Worm (Caenorhabditis elegans) whole organism, L2 larva: ENCODE measurements around the gene F20A1.8.

Experiments
- C34F6.9 ChIP-seq: fragments of 150-350 bp; optimal IDR thresholded peaks from 2 replicates; lab custom pipeline; 2014; ENCODE audit warnings: missing biosample characterization, missing genetic modification characterization
- F13H6.1 ChIP-seq: sonication (generic microtip); optimal IDR thresholded peaks from 2 replicates; lab custom pipeline; 2016; ENCODE audit warnings: missing genetic modification characterization, missing compliant biosample characterization
- alr-1 ChIP-seq: fragments of 150-350 bp; optimal IDR thresholded peaks from 2 replicates; lab custom pipeline; 2014; ENCODE audit warnings: missing biosample characterization, missing genetic modification characterization
- ama-1 ChIP-seq: fragments of 150-350 bp; optimal IDR thresholded peaks from 2 replicates; lab custom pipeline; 2018; ENCODE audit warnings: inconsistent platforms
- blmp-1 ChIP-seq: sonication (generic microtip); optimal IDR thresholded peaks from 2 replicates; lab custom pipeline; 2017; ENCODE audit warnings: missing genetic modification characterization, mild to moderate bottlenecking, missing compliant biosample characterization, antibody characterized with exemption, moderate library complexity; ENCODE audit not compliant: insufficient read depth
- ceh-16 ChIP-seq: fragments of 150-350 bp; optimal IDR thresholded peaks from 2 replicates; lab custom pipeline; 2014; ENCODE audit warnings: missing biosample characterization, missing genetic modification characterization
- ceh-82 ChIP-seq: fragments of 150-350 bp; optimal IDR thresholded peaks from 2 replicates; lab custom pipeline; 2014; ENCODE audit warnings: missing biosample characterization, missing genetic modification characterization
- dmd-4 ChIP-seq: sonication (generic microtip); optimal IDR thresholded peaks from 2 replicates; lab custom pipeline; 2017; ENCODE audit warnings: missing biosample characterization, missing genetic modification characterization
- elt-1 ChIP-seq: fragments of 150-350 bp; optimal IDR thresholded peaks from 2 replicates; lab custom pipeline; 2014; ENCODE audit warnings: missing biosample characterization, missing genetic modification characterization
- elt-3 ChIP-seq: sonication (generic microtip); optimal IDR thresholded peaks from 2 replicates; lab custom pipeline; 2017; ENCODE audit warnings: missing biosample characterization, missing genetic modification characterization
- fos-1 ChIP-seq: fragments of 150-350 bp; optimal IDR thresholded peaks from 2 replicates; lab custom pipeline; 2014; ENCODE audit warnings: missing biosample characterization, missing genetic modification characterization
- gmeb-1 ChIP-seq: fragments of 150-350 bp; optimal IDR thresholded peaks from 2 replicates; lab custom pipeline; 2014; ENCODE audit warnings: missing biosample characterization, missing genetic modification characterization
- lin-13 ChIP-seq: fragments of 150-350 bp; optimal IDR thresholded peaks from 2 replicates; lab custom pipeline; 2014; ENCODE audit warnings: missing biosample characterization, missing genetic modification reagents, missing genetic modification characterization
- lsy-2 ChIP-seq, 2 experiments: fragments of 150-350 bp in 1 of 2; sonication (generic microtip) in 1 of 2; optimal IDR thresholded peaks; 2 replicates each; lab custom pipeline; 2014 to 2017; ENCODE audit warnings: missing biosample characterization in 2 of 2, missing genetic modification characterization in 2 of 2
- mab-5 ChIP-seq: fragments of 150-350 bp; optimal IDR thresholded peaks from 2 replicates; lab custom pipeline; 2014; ENCODE audit warnings: missing biosample characterization, missing genetic modification characterization
- mbf-1 ChIP-seq: sonication (generic microtip); optimal IDR thresholded peaks from 2 replicates; lab custom pipeline; 2017; ENCODE audit warnings: missing biosample characterization, missing genetic modification characterization
- nhr-10 ChIP-seq: sonication (generic microtip); optimal IDR thresholded peaks from 2 replicates; lab custom pipeline; 2017; ENCODE audit warnings: missing biosample characterization, missing genetic modification characterization
- nhr-11 ChIP-seq: fragments of 150-350 bp; optimal IDR thresholded peaks from 2 replicates; lab custom pipeline; 2014; ENCODE audit warnings: missing biosample characterization, missing genetic modification characterization
- nhr-237 ChIP-seq: fragments of 150-350 bp; optimal IDR thresholded peaks from 2 replicates; lab custom pipeline; 2014; ENCODE audit warnings: missing biosample characterization, missing genetic modification characterization
- nhr-25 ChIP-seq: fragments of 150-350 bp; sonication (generic microtip); optimal IDR thresholded peaks from 3 replicates; lab custom pipeline; 2014; ENCODE audit warnings: missing biosample characterization, missing genetic modification characterization
- nhr-6 ChIP-seq: fragments of 150-350 bp; optimal IDR thresholded peaks from 2 replicates; lab custom pipeline; 2014; ENCODE audit warnings: missing biosample characterization, missing genetic modification characterization
- nhr-77 ChIP-seq: fragments of 150-350 bp; optimal IDR thresholded peaks from 2 replicates; lab custom pipeline; 2014; ENCODE audit warnings: missing biosample characterization, missing genetic modification characterization
- peb-1 ChIP-seq: fragments of 150-350 bp; optimal IDR thresholded peaks from 2 replicates; lab custom pipeline; 2014; ENCODE audit warnings: missing biosample characterization, missing genetic modification characterization
- sma-9 ChIP-seq, 2 experiments: fragments of 150-350 bp in 1 of 2; sonication (generic microtip) in 1 of 2; optimal IDR thresholded peaks; 2 replicates each; lab custom pipeline; 2014 to 2016; ENCODE audit warnings: missing genetic modification characterization in 2 of 2, mild to moderate bottlenecking in 1 of 2, missing biosample characterization in 1 of 2, missing compliant biosample characterization in 1 of 2, missing genetic modification reagents in 1 of 2, moderate library complexity in 1 of 2
- snpc-4 ChIP-seq: fragments of 150-350 bp; optimal IDR thresholded peaks from 2 replicates; lab custom pipeline; 2014; ENCODE audit warnings: missing biosample characterization, missing genetic modification characterization
- unc-39 ChIP-seq: fragments of 150-350 bp; optimal IDR thresholded peaks from 2 replicates; lab custom pipeline; 2014; ENCODE audit warnings: missing biosample characterization, missing genetic modification characterization
- zag-1 ChIP-seq: fragments of 150-350 bp; optimal IDR thresholded peaks from 2 replicates; lab custom pipeline; 2014; ENCODE audit warnings: missing biosample characterization, missing genetic modification characterization
- ztf-1 ChIP-seq: fragments of 200-800 bp; sonication (Bioruptor generic); conservative IDR thresholded peaks from 2 replicates; pipeline ENCODE4 v1.3.6; 2022; ENCODE audit warnings: missing genetic modification characterization, missing compliant biosample characterization
- ztf-11 ChIP-seq: sonication (generic microtip); optimal IDR thresholded peaks from 2 replicates; lab custom pipeline; 2017; ENCODE audit warnings: missing biosample characterization, missing genetic modification characterization
- ztf-4 ChIP-seq: fragments of 150-350 bp; optimal IDR thresholded peaks from 2 replicates; lab custom pipeline; 2014; ENCODE audit warnings: missing biosample characterization, missing genetic modification characterization

The F20A1.8 gene

ce11 chrV:7021772-7022171, 25.6 kb downstream of the F20A1.8 start, which contains the start of gene F20A1.4:
F20A1.4 (minus strand) TSS chrV:7021872.
- TF ChIP-seq gmeb-1 (tag; lab: Kevin White, UChicago), result no peak
- no peak for TF ChIP-seq nhr-25 (tag; lab: Kevin White, UChicago)
- no peak for TF ChIP-seq ceh-82 (tag; lab: Kevin White, UChicago)
- no peak for TF ChIP-seq unc-39 (tag; lab: Kevin White, UChicago)
- TF ChIP-seq nhr-6 (tag; lab: Kevin White, UChicago), result no peak

ce11 chrV:7017059-7017458, 30.4 kb downstream of the F20A1.8 start, which contains the start of gene srsx-32:
srsx-32 (plus strand) TSS chrV:7017359.
- TF ChIP-seq ceh-16 (tag; lab: Kevin White, UChicago) (no peak), mab-5 (tag; lab: Kevin White, UChicago) (no peak), peb-1 (tag; lab: Kevin White, UChicago) (no peak), nhr-25 (tag; lab: Kevin White, UChicago) (no peak), sma-9 (GFP tag; optimal IDR thresholded peaks at IDR 0.05; lab: Kevin White, UChicago) (no peak), sma-9 (tag; optimal IDR thresholded peaks at IDR 0.05; lab: Kevin White, UChicago) (no peak), gmeb-1 (tag; lab: Kevin White, UChicago) (no peak), fos-1 (tag; lab: Kevin White, UChicago) (no peak), lsy-2 (tag; optimal IDR thresholded peaks at IDR 0.05; lab: Kevin White, UChicago) (no peak), mbf-1 (tag; lab: Kevin White, UChicago) (no peak), snpc-4 (tag; lab: Kevin White, UChicago) (no peak), nhr-77 (tag; lab: Kevin White, UChicago) (no peak), elt-3 (no peak), ztf-1 (no peak), ztf-11 (tag; lab: Kevin White, UChicago) (no peak), dmd-4 (no peak), F13H6.1 (tag; lab: Kevin White, UChicago) (no peak), alr-1 (tag; lab: Kevin White, UChicago) (no peak), zag-1 (tag; lab: Kevin White, UChicago) (no peak)

ce11 chrV:7015872-7016271, 31.5 kb downstream of the F20A1.8 start, which contains the start of gene C33G8.13:
C33G8.13 (minus strand) TSS chrV:7015972.
- TF ChIP-seq elt-1 (tag; lab: Kevin White, UChicago) (no peak), ama-1 (lab: Kevin White, UChicago) (no peak), dmd-4 (no peak), ztf-4 (no peak), peb-1 (tag; lab: Kevin White, UChicago) (no peak), zag-1 (tag; lab: Kevin White, UChicago) (no peak)

- TF ChIP-seq gmeb-1 (tag; lab: Kevin White, UChicago) (no peak), lin-13 (no peak), alr-1 (tag; lab: Kevin White, UChicago) (no peak), nhr-237 (no peak)
These were observed 34.8 kb downstream of the F20A1.8 start, which contains the start of gene srw-127 for ce11 chrV:7012617-7013016. srw-127 (plus strand) TSS chrV:7012917.

- no peak for TF ChIP-seq C34F6.9 (tag; lab: Kevin White, UChicago)
These were observed 38.0 kb downstream of the F20A1.8 start, which contains the start of gene C33G8.2 for ce11 chrV:7009461-7009860. C33G8.2 (plus strand) TSS chrV:7009761.

- TF ChIP-seq nhr-77 (tag; lab: Kevin White, UChicago) (no peak), nhr-25 (tag; lab: Kevin White, UChicago) (no peak), ceh-16 (tag; lab: Kevin White, UChicago) (no peak), F13H6.1 (tag; lab: Kevin White, UChicago) (no peak), nhr-11 (tag; lab: Kevin White, UChicago) (no peak), blmp-1 (tag; lab: Kevin White, UChicago) (no peak), elt-3 (no peak), nhr-6 (tag; lab: Kevin White, UChicago) (no peak)
These were observed 40.1 kb downstream of the F20A1.8 start, which contains the start of gene drd-10 for ce11 chrV:7007307-7007706. drd-10 (plus strand) TSS chrV:7007607.

- TF ChIP-seq nhr-10 (tag; lab: Kevin White, UChicago), result no peak
These were observed 41.4 kb downstream of the F20A1.8 start, which contains the start of gene spig-10 for ce11 chrV:7005964-7006363. spig-10 (plus strand) TSS chrV:7006264.
